Fruit fly (Drosophila melanogaster) Kc167 (cell line): ENCODE measurements around the gene CG18259.

ENCODE experiments used
- Myc ChIP-seq: fragments of >200 bp; optimal IDR thresholded peaks from 2 replicates; lab custom pipeline; 2017; ENCODE audit warnings: missing external identifiers
- h ChIP-seq: fragments of >200 bp; optimal IDR thresholded peaks from 3 replicates; lab custom pipeline; 2018; ENCODE audit warnings: missing external identifiers
- psq ChIP-seq: fragments of >200 bp; optimal IDR thresholded peaks from 2 replicates; lab custom pipeline; 2017; ENCODE audit warnings: missing external identifiers
- ttk ChIP-seq: sonication (Bioruptor generic); optimal IDR thresholded peaks from 2 replicates; lab custom pipeline; 2017; ENCODE audit warnings: missing external identifiers

- TF ChIP-seq psq (lab: Kevin White, UChicago) (no peak), Myc (lab: Kevin White, UChicago) (no peak), h (lab: Kevin White, UChicago) (no peak), ttk (no peak)
These were observed 8.4 kb downstream of the CG18259 start, which contains the start of gene CG6891 for dm6 chrX:18774818-18775343.
